Worm (Caenorhabditis elegans) whole organism, mixed stage, embryonic: ENCODE data around the gene str-228.

Experiments
- M03D4.4 ChIP-seq: sonication (generic microtip); optimal IDR thresholded peaks from 2 replicates; lab custom pipeline; 2017; ENCODE audit warnings: mild to moderate bottlenecking, missing genetic modification characterization, missing compliant biosample characterization
- bed-3 ChIP-seq: fragments of 200-800 bp; sonication (Bioruptor generic); optimal IDR thresholded peaks from 3 replicates; lab custom pipeline; 2018; ENCODE audit warnings: mild to moderate bottlenecking, missing genetic modification characterization, moderate library complexity, missing compliant biosample characterization
- ceh-39 ChIP-seq: fragments of 150-350 bp; optimal IDR thresholded peaks from 2 replicates; lab custom pipeline; 2014; ENCODE audit warnings: missing biosample characterization, missing genetic modification characterization
- ceh-43 ChIP-seq: fragments of 200-800 bp; sonication (Bioruptor generic); optimal IDR thresholded peaks from 2 replicates; lab custom pipeline; 2018; ENCODE audit warnings: mild to moderate bottlenecking, missing genetic modification characterization, moderate library complexity, missing compliant biosample characterization
- ceh-83 ChIP-seq: fragments of 200-800 bp; sonication (Bioruptor generic); optimal IDR thresholded peaks from 2 replicates; lab custom pipeline; 2018; ENCODE audit warnings: mild to moderate bottlenecking, missing genetic modification characterization, missing compliant biosample characterization
- ces-1 ChIP-seq: fragments of 150-350 bp; optimal IDR thresholded peaks from 2 replicates; lab custom pipeline; 2014; ENCODE audit warnings: missing biosample characterization, missing genetic modification reagents, missing genetic modification characterization
- cnd-1 ChIP-seq: fragments of 200-800 bp; sonication (Bioruptor generic); optimal IDR thresholded peaks from 2 replicates; lab custom pipeline; 2018; ENCODE audit warnings: mild to moderate bottlenecking, missing genetic modification characterization, missing compliant biosample characterization
- drap-1 ChIP-seq: fragments of 200-800 bp; sonication (Bioruptor generic); optimal IDR thresholded peaks from 3 replicates; lab custom pipeline; 2018; ENCODE audit warnings: mild to moderate bottlenecking, missing genetic modification characterization, missing compliant biosample characterization
- elt-1 ChIP-seq: sonication (generic microtip); optimal IDR thresholded peaks from 2 replicates; lab custom pipeline; 2017; ENCODE audit warnings: missing genetic modification characterization, mild to moderate bottlenecking, missing compliant biosample characterization, antibody characterized with exemption, moderate library complexity, borderline replicate concordance; ENCODE audit not compliant: insufficient read depth
- elt-3 ChIP-seq: fragments of 150-350 bp; optimal IDR thresholded peaks from 2 replicates; lab custom pipeline; 2014; ENCODE audit warnings: missing biosample characterization, missing genetic modification characterization
- flh-1 ChIP-seq: fragments of 200-800 bp; sonication (Bioruptor generic); optimal IDR thresholded peaks from 2 replicates; lab custom pipeline; 2018; ENCODE audit warnings: mild to moderate bottlenecking, missing genetic modification characterization, moderate library complexity, missing compliant biosample characterization
- hlh-1 ChIP-seq: fragments of 150-350 bp; optimal IDR thresholded peaks from 2 replicates; lab custom pipeline; 2014; ENCODE audit warnings: missing biosample characterization, missing genetic modification reagents, missing genetic modification characterization
- lin-13 ChIP-seq: fragments of 150-350 bp; optimal IDR thresholded peaks from 2 replicates; lab custom pipeline; 2014; ENCODE audit warnings: missing biosample characterization, missing genetic modification characterization
- lin-32 ChIP-seq: fragments of 200-800 bp; sonication (Bioruptor generic); optimal IDR thresholded peaks from 2 replicates; lab custom pipeline; 2018; ENCODE audit warnings: mild to moderate bottlenecking, missing genetic modification characterization, missing compliant biosample characterization
- mab-5 ChIP-seq: fragments of 150-350 bp; optimal IDR thresholded peaks from 2 replicates; lab custom pipeline; 2014; ENCODE audit warnings: missing biosample characterization, missing genetic modification characterization
- mep-1 ChIP-seq: fragments of 150-350 bp; optimal IDR thresholded peaks from 2 replicates; lab custom pipeline; 2017; ENCODE audit warnings: missing biosample characterization, missing genetic modification reagents, missing genetic modification characterization, inconsistent platforms
- mls-2 ChIP-seq: sonication (generic microtip); optimal IDR thresholded peaks from 2 replicates; lab custom pipeline; 2016; ENCODE audit warnings: mild to moderate bottlenecking, missing genetic modification characterization, moderate library complexity, missing compliant biosample characterization
- nhr-12 ChIP-seq: fragments of 150-350 bp; optimal IDR thresholded peaks from 2 replicates; lab custom pipeline; 2014; ENCODE audit warnings: missing biosample characterization, missing genetic modification characterization
- nhr-2 ChIP-seq: fragments of 150-350 bp; optimal IDR thresholded peaks from 2 replicates; lab custom pipeline; 2014; ENCODE audit warnings: missing biosample characterization, missing genetic modification characterization
- nhr-237 ChIP-seq: fragments of 150-350 bp; optimal IDR thresholded peaks from 2 replicates; lab custom pipeline; 2014; ENCODE audit warnings: missing biosample characterization, missing genetic modification characterization
- nhr-28 ChIP-seq: fragments of 150-350 bp; optimal IDR thresholded peaks from 2 replicates; lab custom pipeline; 2014; ENCODE audit warnings: missing biosample characterization, missing genetic modification characterization
- nhr-76 ChIP-seq: sonication (generic microtip); optimal IDR thresholded peaks from 2 replicates; lab custom pipeline; 2017; ENCODE audit warnings: missing biosample characterization, missing genetic modification characterization
- pha-4 ChIP-seq: fragments of 150-350 bp; optimal IDR thresholded peaks from 2 replicates; lab custom pipeline; 2018; ENCODE audit warnings: missing biosample characterization, missing genetic modification reagents, missing genetic modification characterization
- sem-2 ChIP-seq: fragments of 200-800 bp; sonication (Bioruptor generic); optimal IDR thresholded peaks from 2 replicates; lab custom pipeline; 2018; ENCODE audit warnings: mild to moderate bottlenecking, missing genetic modification characterization, missing compliant biosample characterization
- snpc-4 ChIP-seq: fragments of 150-350 bp; optimal IDR thresholded peaks from 2 replicates; lab custom pipeline; 2014; ENCODE audit warnings: missing biosample characterization, missing genetic modification characterization
- sptf-1 ChIP-seq: sonication (generic microtip); optimal IDR thresholded peaks from 2 replicates; lab custom pipeline; 2017; ENCODE audit warnings: mild to moderate bottlenecking, missing genetic modification characterization, moderate library complexity, missing compliant biosample characterization
- tbx-8 ChIP-seq: fragments of 200-800 bp; sonication (Bioruptor generic); optimal IDR thresholded peaks from 2 replicates; lab custom pipeline; 2018; ENCODE audit warnings: mild to moderate bottlenecking, missing genetic modification characterization, moderate library complexity, missing compliant biosample characterization
- unc-39 ChIP-seq: fragments of 150-350 bp; optimal IDR thresholded peaks from 2 replicates; lab custom pipeline; 2014; ENCODE audit warnings: missing biosample characterization, missing genetic modification characterization
- unc-62 ChIP-seq: fragments of 150-350 bp; optimal IDR thresholded peaks from 2 replicates; lab custom pipeline; 2014; ENCODE audit warnings: missing biosample characterization, missing genetic modification reagents, missing genetic modification characterization
- zip-8 ChIP-seq: fragments of 150-350 bp; optimal IDR thresholded peaks from 2 replicates; lab custom pipeline; 2014; ENCODE audit warnings: missing biosample characterization, missing genetic modification characterization

str-228 gene

ce11 chrV:3543344-3543743 is 33.4 kb downstream of the str-228 start, which contains the start of gene nhr-222:
nhr-222 (minus strand) TSS chrV:3543444.
- no peak for TF ChIP-seq lin-32 (GFP tag; lab: Kevin White, UChicago)
- TF ChIP-seq ces-1, result no peak
- no peak for TF ChIP-seq nhr-2
- no peak for TF ChIP-seq nhr-76 (tag; lab: Kevin White, UChicago)
- TF ChIP-seq ceh-83 (GFP tag; lab: Kevin White, UChicago), result no peak
- no peak for TF ChIP-seq pha-4 (tag; lab: Kevin White, UChicago)
- no peak for TF ChIP-seq mls-2
- TF ChIP-seq lin-13, result no peak
- no peak for TF ChIP-seq sem-2 (GFP tag; lab: Kevin White, UChicago)
- TF ChIP-seq nhr-28, result no peak
- no peak for TF ChIP-seq M03D4.4 (tag; lab: Kevin White, UChicago)
- no peak for TF ChIP-seq ceh-39 (tag; lab: Kevin White, UChicago)
- TF ChIP-seq unc-62 (GFP tag; lab: Kevin White, UChicago), result no peak
- no peak for TF ChIP-seq sptf-1 (tag; lab: Kevin White, UChicago)
- no peak for TF ChIP-seq mab-5 (tag; lab: Kevin White, UChicago)
- no peak for TF ChIP-seq bed-3 (GFP tag; lab: Kevin White, UChicago)

- no peak for TF ChIP-seq elt-3 (tag; lab: Kevin White, UChicago)
- TF ChIP-seq ceh-39 (tag; lab: Kevin White, UChicago), result no peak
- no peak for TF ChIP-seq ceh-43 (GFP tag; lab: Kevin White, UChicago)
- TF ChIP-seq lin-32 (GFP tag; lab: Kevin White, UChicago), result no peak
- TF ChIP-seq unc-39 (tag; lab: Kevin White, UChicago), result no peak
- no peak for TF ChIP-seq tbx-8 (GFP tag; lab: Kevin White, UChicago)
- no peak for TF ChIP-seq nhr-12 (tag; lab: Kevin White, UChicago)
- TF ChIP-seq mls-2, result no peak
- no peak for TF ChIP-seq drap-1 (GFP tag; lab: Kevin White, UChicago)
- TF ChIP-seq nhr-237, result no peak
- no peak for TF ChIP-seq nhr-76 (tag; lab: Kevin White, UChicago)
- no peak for TF ChIP-seq unc-62 (GFP tag; lab: Kevin White, UChicago)
- no peak for TF ChIP-seq nhr-28
- TF ChIP-seq hlh-1 (tag; lab: Kevin White, UChicago), result no peak
- no peak for TF ChIP-seq cnd-1 (tag; lab: Kevin White, UChicago)
- no peak for TF ChIP-seq flh-1 (GFP tag; lab: Kevin White, UChicago)
- no peak for TF ChIP-seq zip-8 (tag; lab: Kevin White, UChicago)
- TF ChIP-seq M03D4.4 (tag; lab: Kevin White, UChicago), result no peak
- TF ChIP-seq bed-3 (GFP tag; lab: Kevin White, UChicago), result no peak
These were observed 36.5 kb downstream of the str-228 start, which contains the start of gene srbc-68 for ce11 chrV:3546517-3546916. srbc-68 (minus strand) TSS chrV:3546617.

- no peak for TF ChIP-seq unc-62 (GFP tag; lab: Kevin White, UChicago)
- no peak for TF ChIP-seq elt-3 (tag; lab: Kevin White, UChicago)
These were observed 38.8 kb downstream of the str-228 start, which contains the start of gene srw-130 for ce11 chrV:3548798-3549197. srw-130 (minus strand) TSS chrV:3548898.

- TF ChIP-seq drap-1 (GFP tag; lab: Kevin White, UChicago) (no peak), elt-1 (tag; lab: Kevin White, UChicago) (no peak), mep-1 (tag; lab: Kevin White, UChicago) (no peak), cnd-1 (tag; lab: Kevin White, UChicago) (no peak)
These were observed 39.6 kb downstream of the str-228 start, which contains the start of gene sri-21 for ce11 chrV:3549553-3549952. sri-21 (plus strand) TSS chrV:3549853.

ce11 chrV:3551765-3552164 is 41.8 kb downstream of the str-228 start, which contains the start of gene grl-28:
grl-28 (minus strand) TSS chrV:3551865.
- no peak for TF ChIP-seq elt-3 (tag; lab: Kevin White, UChicago)
- no peak for TF ChIP-seq drap-1 (GFP tag; lab: Kevin White, UChicago)
- no peak for TF ChIP-seq M03D4.4 (tag; lab: Kevin White, UChicago)
- no peak for TF ChIP-seq mep-1 (tag; lab: Kevin White, UChicago)
- TF ChIP-seq snpc-4 (tag; lab: Kevin White, UChicago), result no peak
- TF ChIP-seq zip-8 (tag; lab: Kevin White, UChicago), result no peak
- no peak for TF ChIP-seq mab-5 (tag; lab: Kevin White, UChicago)
- TF ChIP-seq ceh-39 (tag; lab: Kevin White, UChicago), result no peak
- TF ChIP-seq bed-3 (GFP tag; lab: Kevin White, UChicago), result no peak
- no peak for TF ChIP-seq lin-13
